Worm (Caenorhabditis elegans) whole organism, midembryonic: Measurements from ENCODE around the gene ZC196.4.

Source experiments
- T22C8.4 ChIP-seq: fragments of 200-800 bp; sonication (Bioruptor generic); IDR thresholded peaks from 2 replicates; pipeline ENCODE4 v1.3.6; 2022; ENCODE audit warnings: missing genetic modification characterization, missing compliant biosample characterization
- cog-1 ChIP-seq: sonication (generic microtip); optimal IDR thresholded peaks from 2 replicates; lab custom pipeline; 2016; ENCODE audit warnings: missing genetic modification characterization, missing compliant biosample characterization
- flt-1 ChIP-seq: fragments of 200-800 bp; sonication (Bioruptor generic); IDR thresholded peaks from 2 replicates; pipeline ENCODE4 v1.3.6; 2022; ENCODE audit warnings: missing genetic modification characterization, missing compliant biosample characterization
- klf-2 ChIP-seq: fragments of 200-800 bp; sonication (Bioruptor generic); conservative IDR thresholded peaks from 2 replicates; pipeline ENCODE4 v1.3.6; 2022; ENCODE audit warnings: missing genetic modification reagents, missing genetic modification characterization, missing compliant biosample characterization
- med-1 ChIP-seq: sonication (generic microtip); optimal IDR thresholded peaks from 2 replicates; lab custom pipeline; 2017; ENCODE audit warnings: missing genetic modification characterization, mild to moderate bottlenecking, missing compliant biosample characterization, antibody characterized with exemption, missing genetic modification reagents; ENCODE audit not compliant: insufficient read depth
- ref-1 ChIP-seq: fragments of 200-800 bp; sonication (Bioruptor generic); conservative IDR thresholded peaks from 2 replicates; pipeline ENCODE4 v1.3.6; 2022; ENCODE audit warnings: missing genetic modification reagents, missing genetic modification characterization, missing compliant biosample characterization
- tab-1 ChIP-seq: fragments of 200-800 bp; sonication (Bioruptor generic); IDR thresholded peaks from 2 replicates; pipeline ENCODE4 v1.3.6; 2022; ENCODE audit warnings: missing genetic modification characterization, missing compliant biosample characterization
- ztf-23 ChIP-seq: fragments of 200-800 bp; sonication (Bioruptor generic); IDR thresholded peaks from 2 replicates; pipeline ENCODE4 v1.3.6; 2022; ENCODE audit warnings: missing genetic modification reagents, missing genetic modification characterization, missing compliant biosample characterization
- ztf-29 ChIP-seq: fragments of 200-800 bp; sonication (Bioruptor generic); IDR thresholded peaks from 2 replicates; pipeline ENCODE4 v1.3.6; 2022; ENCODE audit warnings: missing genetic modification reagents, missing genetic modification characterization, missing compliant biosample characterization

ZC196.4 gene

DNA sequence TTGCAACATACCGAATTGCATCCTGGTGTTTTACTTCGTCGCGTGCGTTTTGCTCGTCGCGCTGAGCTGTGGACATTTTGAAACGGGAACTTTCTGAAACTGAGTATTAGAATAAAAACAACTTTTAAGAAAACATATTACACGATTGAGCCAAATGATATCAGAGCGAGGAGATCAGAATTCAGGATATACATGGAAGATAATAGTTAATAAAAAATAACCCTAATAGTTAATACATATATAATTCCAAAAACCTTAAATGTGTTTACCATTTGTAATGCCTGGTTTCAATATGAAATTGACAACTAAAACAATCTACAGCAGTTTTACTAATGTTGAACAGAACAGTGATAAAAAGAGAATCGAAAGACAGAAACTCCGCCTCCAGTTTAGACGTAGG, 30.0 kb downstream of the ZC196.4 start, which contains the start of gene B0507.8:
Gene B0507.8 (minus strand): TSS at position 101 of the 400 bp plus-strand sequence.
- TF ChIP-seq klf-2 (GFP tag; lab: Robert Waterston, UW) (no peak), T22C8.4 (no peak), ref-1 (no peak), ztf-29 (GFP tag; lab: Robert Waterston, UW) (no peak), tab-1 (no peak), cog-1 (tag; lab: Kevin White, UChicago) (no peak), flt-1 (no peak), med-1 (no peak), ztf-23 (GFP tag; lab: Robert Waterston, UW) (no peak)

DNA sequence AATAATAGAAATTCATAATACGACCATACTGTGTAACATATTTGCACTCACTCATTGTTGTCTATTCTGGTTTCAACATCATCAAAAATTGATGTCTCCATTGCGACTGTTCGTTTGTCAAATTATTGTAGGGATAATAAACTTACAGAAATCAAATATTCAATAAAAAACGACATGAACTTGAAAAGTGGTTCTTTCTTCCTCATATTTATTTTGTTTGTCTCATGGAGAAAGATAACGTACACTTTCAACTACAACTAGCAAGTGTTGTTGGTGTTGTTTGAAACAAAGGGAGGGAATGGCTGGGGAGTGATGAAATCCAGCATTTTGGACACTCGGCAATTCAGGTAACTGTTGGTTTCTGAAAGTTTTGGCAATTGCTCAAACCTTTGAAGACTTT, 33.0 kb downstream of the ZC196.4 start, which contains the start of gene B0507.9:
Gene B0507.9 (minus strand): TSS at position 101 of the 400 bp plus-strand sequence.
- no peak for TF ChIP-seq med-1
- TF ChIP-seq ref-1 = no peak
- TF ChIP-seq ztf-23 (GFP tag; lab: Robert Waterston, UW) = no peak
- no peak for TF ChIP-seq klf-2 (GFP tag; lab: Robert Waterston, UW)
- no peak for TF ChIP-seq tab-1
- no peak for TF ChIP-seq flt-1
- no peak for TF ChIP-seq cog-1 (tag; lab: Kevin White, UChicago)
- TF ChIP-seq ztf-29 (GFP tag; lab: Robert Waterston, UW) = no peak
- TF ChIP-seq T22C8.4 = no peak

DNA sequence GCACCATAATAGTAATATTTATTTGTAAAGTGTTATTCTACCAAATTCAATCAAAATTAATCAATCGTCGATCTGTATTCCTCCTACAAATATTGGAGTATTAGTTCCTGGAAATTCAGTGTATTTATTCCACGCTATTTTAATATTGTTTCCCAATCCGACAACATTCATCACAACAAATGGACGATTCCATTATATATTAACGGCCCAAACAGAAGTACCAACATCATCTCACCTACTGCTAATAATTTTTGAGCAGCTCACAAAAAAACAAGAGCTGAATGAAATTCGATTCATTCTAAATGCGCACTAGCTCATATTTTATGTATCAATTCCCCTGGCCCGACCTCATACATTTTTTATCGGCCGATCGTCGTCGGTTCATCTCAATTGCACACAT, 34.1 kb downstream of the ZC196.4 start:
- TF ChIP-seq tab-1 = no peak
- no peak for TF ChIP-seq cog-1 (tag; lab: Kevin White, UChicago)
- TF ChIP-seq T22C8.4 = no peak
- TF ChIP-seq ref-1 = no peak
- TF ChIP-seq klf-2 (GFP tag; lab: Robert Waterston, UW) = no peak
- TF ChIP-seq ztf-29 (GFP tag; lab: Robert Waterston, UW) = no peak
- no peak for TF ChIP-seq ztf-23 (GFP tag; lab: Robert Waterston, UW)
- no peak for TF ChIP-seq med-1
- TF ChIP-seq flt-1 = no peak

DNA sequence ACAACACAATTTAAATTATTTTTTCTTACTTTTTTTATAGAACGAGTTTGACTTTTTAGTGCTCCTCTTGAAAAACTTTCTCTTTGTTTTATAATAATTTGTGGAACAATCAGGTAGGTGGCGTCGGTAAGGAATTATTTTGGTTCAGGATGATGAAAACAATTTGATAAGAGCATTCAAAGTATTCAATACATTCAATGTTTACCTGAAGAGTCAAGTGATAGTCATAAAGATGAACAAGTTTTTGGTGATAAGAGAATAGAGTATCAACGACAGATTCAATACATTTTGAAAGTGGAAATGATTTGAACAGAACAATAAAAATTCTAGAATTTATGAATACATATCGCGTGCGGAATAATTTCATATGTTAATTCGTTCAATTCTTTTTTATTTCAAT, 34.6 kb downstream of the ZC196.4 start:
- TF ChIP-seq tab-1 (no peak), ztf-29 (GFP tag; lab: Robert Waterston, UW) (no peak), ztf-23 (GFP tag; lab: Robert Waterston, UW) (no peak), klf-2 (GFP tag; lab: Robert Waterston, UW) (no peak), T22C8.4 (no peak)

DNA sequence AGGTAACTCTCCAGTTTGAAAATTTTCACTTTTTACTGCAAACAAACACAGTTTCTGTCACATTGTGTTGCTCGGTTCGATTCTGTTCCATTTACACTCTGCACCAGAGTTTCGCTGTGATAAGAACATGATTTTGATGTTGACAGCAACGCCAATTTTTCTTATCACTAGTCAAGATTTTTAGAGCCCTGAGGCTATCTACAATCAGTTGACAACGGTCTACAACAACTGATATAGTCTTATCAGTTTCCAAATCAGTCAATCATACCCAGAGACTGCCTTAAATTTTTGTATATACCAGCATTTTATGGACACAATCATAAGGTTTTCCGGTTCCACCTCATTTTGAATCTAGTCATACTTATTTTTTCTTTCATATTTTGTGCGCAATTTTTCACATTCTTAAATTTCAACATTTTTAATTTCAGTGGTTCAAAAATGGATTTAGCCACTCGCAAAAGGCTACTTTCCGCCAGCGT, 35.6 kb downstream of the ZC196.4 start, which contains the start of gene B0507.3:
Gene B0507.3 (plus strand): TSS at position 429 of the 479 bp plus-strand sequence.
- TF ChIP-seq ztf-23 (GFP tag; lab: Robert Waterston, UW) (no peak), ref-1 (no peak), klf-2 (GFP tag; lab: Robert Waterston, UW) (no peak), med-1 (no peak), T22C8.4 (no peak), tab-1 (no peak), ztf-29 (GFP tag; lab: Robert Waterston, UW) (no peak)

DNA sequence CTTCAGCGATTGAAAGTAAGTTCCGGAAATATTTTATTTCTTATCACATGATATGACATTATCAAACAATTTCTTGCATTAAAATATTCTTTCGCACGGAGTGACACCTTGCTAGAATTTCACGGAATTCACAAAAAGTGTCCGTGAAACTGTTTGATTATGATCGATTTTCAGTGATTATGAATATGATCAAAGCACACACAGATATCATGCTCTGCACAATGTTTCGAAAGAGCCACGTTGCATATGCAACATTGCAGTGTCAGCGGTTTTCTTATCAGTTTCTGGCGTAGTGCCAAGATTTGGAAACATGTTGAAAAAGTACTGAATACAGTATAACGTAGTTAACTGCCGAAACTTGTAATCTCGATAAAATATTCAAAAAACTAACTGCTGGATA, 36.2 kb downstream of the ZC196.4 start:
- no peak for TF ChIP-seq klf-2 (GFP tag; lab: Robert Waterston, UW)
- TF ChIP-seq cog-1 (tag; lab: Kevin White, UChicago) = no peak
- no peak for TF ChIP-seq ref-1
- TF ChIP-seq tab-1 = no peak
- TF ChIP-seq ztf-29 (GFP tag; lab: Robert Waterston, UW) = no peak
- no peak for TF ChIP-seq med-1
- TF ChIP-seq flt-1 = no peak
- TF ChIP-seq T22C8.4 = no peak
- TF ChIP-seq ztf-23 (GFP tag; lab: Robert Waterston, UW) = no peak

DNA sequence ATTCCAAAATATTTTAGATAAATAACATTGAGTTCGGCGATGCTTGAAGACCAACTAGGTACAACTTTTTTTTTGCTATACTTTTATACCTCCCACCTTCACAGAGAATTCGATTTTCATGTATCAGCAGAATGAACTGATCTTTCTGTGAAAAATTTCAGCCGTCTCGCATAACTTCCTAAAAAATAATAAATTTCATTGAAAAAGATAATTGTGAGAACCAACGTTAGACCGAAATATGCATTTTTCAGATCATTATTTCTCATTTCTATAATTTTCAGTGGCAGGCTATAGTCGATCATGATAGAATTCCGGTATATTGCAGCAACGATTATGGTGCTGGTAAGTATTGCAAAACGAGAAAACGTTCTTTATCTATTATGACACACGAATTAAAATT, 38.7 kb downstream of the ZC196.4 start, which contains the start of gene srx-115:
Gene srx-115 (plus strand): TSS at position 301 of the 400 bp plus-strand sequence.
- no peak for TF ChIP-seq tab-1
- TF ChIP-seq med-1 = no peak
- TF ChIP-seq cog-1 (tag; lab: Kevin White, UChicago) = no peak
- TF ChIP-seq ztf-23 (GFP tag; lab: Robert Waterston, UW) = no peak
- TF ChIP-seq klf-2 (GFP tag; lab: Robert Waterston, UW) = no peak
- no peak for TF ChIP-seq ref-1
- no peak for TF ChIP-seq flt-1
- no peak for TF ChIP-seq ztf-29 (GFP tag; lab: Robert Waterston, UW)
- no peak for TF ChIP-seq T22C8.4

DNA sequence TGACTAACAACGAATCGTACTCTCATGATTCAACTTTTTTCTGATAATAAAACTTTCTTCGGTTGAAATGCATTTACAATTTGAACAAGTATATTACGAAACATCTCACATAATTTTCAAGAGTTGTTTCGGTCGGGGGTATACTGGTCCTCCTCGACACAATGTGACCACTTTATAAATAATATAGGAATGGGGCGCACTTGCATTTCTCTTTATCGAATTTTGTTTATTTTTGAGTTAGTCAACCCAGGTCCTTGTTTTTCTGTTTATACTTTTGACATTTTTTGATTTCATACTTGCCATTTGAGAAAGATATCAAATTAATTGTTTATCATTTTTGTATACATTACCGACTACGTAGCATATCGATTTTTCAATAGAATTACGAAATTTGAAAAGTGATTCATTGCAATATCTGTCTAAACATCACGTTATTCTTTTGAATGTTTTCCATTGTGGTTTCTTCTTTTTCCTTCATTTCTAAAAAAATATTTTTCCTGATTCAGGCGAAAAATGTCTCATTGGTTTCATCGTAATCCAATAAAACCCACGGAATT, 41.0 kb downstream of the ZC196.4 start, which contains the start of gene B0507.2:
Gene B0507.2 (plus strand): TSS at position 507 of the 557 bp plus-strand sequence.
- TF ChIP-seq T22C8.4 = no peak
- no peak for TF ChIP-seq klf-2 (GFP tag; lab: Robert Waterston, UW)
- no peak for TF ChIP-seq tab-1
- TF ChIP-seq ref-1 = no peak
- no peak for TF ChIP-seq ztf-23 (GFP tag; lab: Robert Waterston, UW)
- no peak for TF ChIP-seq med-1
- no peak for TF ChIP-seq ztf-29 (GFP tag; lab: Robert Waterston, UW)
- no peak for TF ChIP-seq cog-1 (tag; lab: Kevin White, UChicago)
- TF ChIP-seq flt-1 = no peak

DNA sequence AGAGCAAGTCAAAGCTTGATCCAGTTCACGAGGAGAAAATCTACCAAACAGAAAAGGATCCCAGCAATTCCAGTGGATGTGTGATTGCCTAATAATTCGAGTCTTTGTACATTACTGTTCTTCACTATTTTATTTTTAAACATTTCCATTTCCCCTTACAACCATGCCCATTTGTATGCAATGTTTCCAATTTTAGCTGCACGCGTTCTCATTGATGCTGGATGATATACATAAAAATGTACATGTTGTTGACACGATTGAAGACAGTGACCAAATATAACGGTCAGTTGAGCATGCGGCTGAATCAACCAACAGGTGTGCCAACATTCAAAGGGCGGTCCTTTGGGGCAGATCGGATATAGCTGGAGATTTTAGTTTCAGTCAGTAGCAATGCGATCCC, 43.4 kb downstream of the ZC196.4 start, which contains the start of gene B0507.1:
Gene B0507.1 (plus strand): TSS at position 301 of the 400 bp plus-strand sequence.
- TF ChIP-seq ztf-29 (GFP tag; lab: Robert Waterston, UW) (no peak), cog-1 (tag; lab: Kevin White, UChicago) (no peak), tab-1 (no peak), klf-2 (GFP tag; lab: Robert Waterston, UW) (no peak), flt-1 (no peak), T22C8.4 (no peak), med-1 (no peak), ztf-23 (GFP tag; lab: Robert Waterston, UW) (no peak), ref-1 (no peak)

DNA sequence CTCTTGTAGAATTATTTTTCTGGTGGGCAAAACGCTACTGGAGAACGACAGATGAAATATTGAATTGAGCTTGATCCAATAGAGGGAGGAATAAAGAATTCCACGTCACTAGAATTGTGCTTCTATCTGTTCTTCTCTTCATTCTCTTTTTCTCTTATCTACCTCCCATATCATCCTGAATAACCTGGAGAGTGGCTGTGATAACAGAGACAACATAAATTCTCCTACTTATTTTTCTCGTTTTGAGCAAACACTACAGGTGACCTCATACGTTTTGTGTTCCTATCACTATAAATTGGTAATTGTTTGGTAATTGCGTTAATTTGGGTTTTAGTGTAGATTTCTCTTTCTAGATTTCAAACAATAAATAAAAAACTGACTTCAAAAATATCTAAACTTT, 48.3 kb downstream of the ZC196.4 start:
- no peak for TF ChIP-seq T22C8.4
- TF ChIP-seq cog-1 (tag; lab: Kevin White, UChicago) = no peak
- no peak for TF ChIP-seq flt-1
- TF ChIP-seq med-1 = no peak
- TF ChIP-seq ref-1 = no peak
- TF ChIP-seq tab-1 = no peak
- TF ChIP-seq ztf-23 (GFP tag; lab: Robert Waterston, UW) = no peak
- no peak for TF ChIP-seq ztf-29 (GFP tag; lab: Robert Waterston, UW)
- TF ChIP-seq klf-2 (GFP tag; lab: Robert Waterston, UW) = no peak
